Worm (Caenorhabditis elegans): ENCODE measurements around the gene D1054.19.

Gene D1054.19

DNA sequence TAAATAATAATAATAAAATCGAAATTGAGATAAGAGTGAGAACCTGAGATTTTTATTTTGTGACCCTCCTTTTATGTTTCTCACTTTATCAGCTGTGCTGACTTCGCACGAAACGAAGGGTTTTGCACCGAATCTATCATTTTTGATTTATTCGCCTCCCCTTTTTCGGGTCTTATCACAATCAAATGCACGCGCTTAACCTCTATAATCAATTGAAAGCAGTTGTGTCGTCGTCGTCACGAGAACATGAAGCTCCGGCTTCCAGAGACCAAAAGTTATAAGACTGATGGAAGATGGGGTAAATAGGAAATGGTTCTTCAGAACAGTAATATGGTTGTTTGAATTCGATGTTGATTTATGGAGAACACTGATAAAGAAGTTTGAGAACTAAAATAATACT, 5.6 kb downstream of the D1054.19 start, which contains the start of gene D1054.18:
Gene D1054.18 (minus strand): TSS at position 45 of the 400 bp plus-strand sequence.
- no peak for TF ChIP-seq R02D3.7 (tag; optimal IDR thresholded peaks at IDR 0.05)
- TF ChIP-seq aly-2 (tag; optimal IDR thresholded peaks at IDR 0.05) = no peak
- TF ChIP-seq ama-1 (optimal IDR thresholded peaks at IDR 0.05) = no peak
- peak; percentile 90 for TF ChIP-seq pqm-1 (tag; optimal IDR thresholded peaks at IDR 0.05)
- peak; percentile 97 for TF ChIP-seq elt-2 (tag; optimal IDR thresholded peaks at IDR 0.05)
- TF ChIP-seq jun-1 (tag; optimal IDR thresholded peaks at IDR 0.05) = peak; percentile 32
- TF ChIP-seq pha-4 (tag; optimal IDR thresholded peaks at IDR 0.05) = peak; percentile 57

DNA sequence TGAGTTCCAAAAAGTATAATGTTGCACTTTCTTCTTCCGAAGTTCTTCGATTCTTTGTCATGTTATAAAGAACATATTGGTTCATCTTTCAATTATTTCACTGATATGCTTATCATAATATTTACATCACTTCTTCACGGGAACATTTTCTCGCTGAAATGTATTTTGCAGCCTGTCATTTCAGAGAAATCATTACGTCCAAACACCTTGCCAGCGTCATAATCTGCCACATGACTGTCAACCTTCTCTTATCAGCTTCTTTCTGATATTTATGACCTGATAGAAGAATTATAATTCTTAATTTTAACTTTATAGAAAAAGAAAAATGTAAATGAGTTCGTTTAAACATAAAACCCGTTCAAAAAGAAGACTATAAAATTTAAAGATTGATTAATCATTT, 6.5 kb downstream of the D1054.19 start:
- TF ChIP-seq elt-2 (tag; optimal IDR thresholded peaks at IDR 0.05) (peak; percentile 98), daf-12 (tag; optimal IDR thresholded peaks at IDR 0.05) (no peak), pqm-1 (tag; optimal IDR thresholded peaks at IDR 0.05) (peak; percentile 99), sea-2 (GFP tag; optimal IDR thresholded peaks at IDR 0.05) (no peak), ceh-82 (tag; optimal IDR thresholded peaks at IDR 0.05) (no peak), pha-4 (tag; optimal IDR thresholded peaks at IDR 0.05) (peak; percentile 62), jun-1 (tag; optimal IDR thresholded peaks at IDR 0.05) (peak; percentile 52)

DNA sequence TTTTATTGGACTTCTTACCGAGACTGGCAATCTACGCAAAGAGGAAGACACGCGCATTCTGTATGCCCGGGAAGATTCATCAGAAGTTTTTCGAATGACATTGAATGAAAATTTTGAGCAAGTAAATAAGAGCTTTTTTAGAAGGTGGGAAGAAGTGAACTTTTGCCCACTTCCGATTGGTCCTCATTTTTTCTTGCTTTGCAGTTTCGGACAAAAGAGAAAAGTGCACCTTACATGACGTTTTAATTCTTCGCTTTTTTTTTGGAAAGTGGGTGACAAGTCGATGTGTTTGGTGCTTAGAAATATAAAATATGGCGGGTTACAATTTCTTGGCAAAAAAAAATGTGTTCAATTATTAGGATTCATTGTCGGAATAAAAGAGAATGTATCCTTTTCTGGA, 8.8 kb downstream of the D1054.19 start, which contains the start of gene secs-1:
Gene secs-1 (minus strand): TSS at position 101 of the 400 bp plus-strand sequence.
- TF ChIP-seq elt-1 (tag; optimal IDR thresholded peaks at IDR 0.05) (no peak), fkh-2 (tag; optimal IDR thresholded peaks at IDR 0.05) (no peak), ZK546.5 (tag; optimal IDR thresholded peaks at IDR 0.05) (no peak), sea-2 (GFP tag; optimal IDR thresholded peaks at IDR 0.05) (no peak), skn-1 (tag; optimal IDR thresholded peaks at IDR 0.05) (no peak), daf-12 (tag; optimal IDR thresholded peaks at IDR 0.05) (no peak), eor-1 (tag; optimal IDR thresholded peaks at IDR 0.05) (no peak), nhr-43 (tag; optimal IDR thresholded peaks at IDR 0.05; ENCODE audit: poor library complexity, severe bottlenecking) (no peak), aly-2 (tag; optimal IDR thresholded peaks at IDR 0.05) (no peak), fos-1 (tag; optimal IDR thresholded peaks at IDR 0.05) (no peak), ama-1 (optimal IDR thresholded peaks at IDR 0.05) (no peak), nhr-23 (tag; optimal IDR thresholded peaks at IDR 0.05) (no peak), ztf-4 (tag; optimal IDR thresholded peaks at IDR 0.05) (no peak), R02D3.7 (tag; optimal IDR thresholded peaks at IDR 0.05) (no peak), unc-62 (GFP tag; optimal IDR thresholded peaks at IDR 0.05) (no peak), nhr-237 (tag; optimal IDR thresholded peaks at IDR 0.05) (no peak), elt-2 (tag; optimal IDR thresholded peaks at IDR 0.05) (no peak), nhr-77 (tag; optimal IDR thresholded peaks at IDR 0.05) (no peak), tbx-2 (tag; optimal IDR thresholded peaks at IDR 0.05) (no peak), ceh-28 (tag; optimal IDR thresholded peaks at IDR 0.05) (no peak)

DNA sequence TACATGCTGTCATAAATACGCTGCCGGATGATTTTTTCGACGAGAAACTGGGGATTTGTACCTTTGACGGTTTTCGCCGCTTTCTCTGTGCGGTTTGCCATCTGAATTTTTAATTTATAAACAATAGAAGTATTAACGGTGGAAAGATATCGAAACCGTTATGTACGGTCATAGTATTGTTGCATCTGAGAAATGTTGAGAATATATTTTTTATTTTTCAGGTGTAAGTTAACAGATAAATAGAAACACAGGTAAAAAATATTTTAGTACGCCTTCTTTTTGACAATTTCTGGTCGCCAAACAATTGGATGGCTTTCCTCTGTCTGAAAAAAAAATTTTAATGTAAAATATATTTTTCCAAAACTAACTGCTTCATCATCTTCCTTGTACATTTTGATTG, 10.3 kb downstream of the D1054.19 start, which contains the start of gene prp-38:
Gene prp-38 (minus strand): TSS at position 101 of the 400 bp plus-strand sequence.
- TF ChIP-seq lin-39 (tag; optimal IDR thresholded peaks at IDR 0.05) = no peak
- TF ChIP-seq ztf-4 (tag; optimal IDR thresholded peaks at IDR 0.05) = no peak
- no peak for TF ChIP-seq daf-12 (tag; optimal IDR thresholded peaks at IDR 0.05)
- no peak for TF ChIP-seq nhr-237 (tag; optimal IDR thresholded peaks at IDR 0.05)
- TF ChIP-seq ama-1 (optimal IDR thresholded peaks at IDR 0.05) = no peak
- no peak for TF ChIP-seq aly-2 (tag; optimal IDR thresholded peaks at IDR 0.05)

DNA sequence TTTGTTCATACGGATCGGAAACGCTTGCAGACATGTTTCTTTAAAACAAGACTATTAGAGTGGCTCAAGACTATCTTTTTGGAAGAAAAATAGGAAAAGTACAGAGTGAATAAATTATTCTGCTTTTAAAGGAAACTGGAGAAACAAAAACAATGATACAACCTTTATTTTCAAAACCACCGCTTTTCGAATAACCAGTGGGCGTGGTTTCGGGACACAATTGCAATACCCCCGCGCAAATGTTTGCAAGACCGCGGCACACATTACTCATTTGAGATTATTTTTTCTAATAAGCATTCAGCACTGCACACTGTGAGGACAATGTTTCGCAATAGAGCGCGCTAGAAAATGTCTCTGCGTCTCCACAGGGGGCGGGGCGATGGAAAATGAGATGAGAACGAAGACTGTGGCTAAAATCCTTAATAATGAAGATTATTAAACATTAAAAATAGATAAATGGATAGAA, 12.3 kb downstream of the D1054.19 start, which contains the start of gene plrg-1:
Gene plrg-1 (minus strand): TSS at position 51 of the 466 bp plus-strand sequence.
- TF ChIP-seq zag-1 (tag; optimal IDR thresholded peaks at IDR 0.05) (peak; percentile 54), ztf-11 (tag; optimal IDR thresholded peaks at IDR 0.05) (no peak), R02D3.7 (tag; optimal IDR thresholded peaks at IDR 0.05) (peak; percentile 74), pha-4 (tag; optimal IDR thresholded peaks at IDR 0.05) (peak; percentile 92), tbx-2 (tag; optimal IDR thresholded peaks at IDR 0.05) (peak; percentile 60), nhr-67 (tag; optimal IDR thresholded peaks at IDR 0.05) (peak; percentile 36), nhr-11 (tag; optimal IDR thresholded peaks at IDR 0.05) (no peak), elt-2 (tag; optimal IDR thresholded peaks at IDR 0.05) (peak; percentile 79), fos-1 (tag; optimal IDR thresholded peaks at IDR 0.05) (no peak), ceh-9 (tag; optimal IDR thresholded peaks at IDR 0.05) (no peak), ZK546.5 (tag; optimal IDR thresholded peaks at IDR 0.05) (no peak), nhr-12 (tag; optimal IDR thresholded peaks at IDR 0.05) (no peak), ztf-4 (tag; optimal IDR thresholded peaks at IDR 0.05) (no peak), elt-3 (tag; optimal IDR thresholded peaks at IDR 0.05) (peak in 1 of 3 experiments; percentile 21), mdl-1 (tag; optimal IDR thresholded peaks at IDR 0.05) (peak; percentile 6), nhr-23 (tag; optimal IDR thresholded peaks at IDR 0.05) (peak; percentile 94), eor-1 (tag; optimal IDR thresholded peaks at IDR 0.05) (no peak), mml-1 (tag; optimal IDR thresholded peaks at IDR 0.05) (no peak), ceh-16 (tag; optimal IDR thresholded peaks at IDR 0.05) (no peak), elt-1 (tag; optimal IDR thresholded peaks at IDR 0.05) (peak; percentile 52), daf-12 (tag; optimal IDR thresholded peaks at IDR 0.05) (no peak), nhr-77 (tag; optimal IDR thresholded peaks at IDR 0.05) (peak; percentile 17), lin-39 (tag; optimal IDR thresholded peaks at IDR 0.05) (peak; percentile 89), unc-39 (tag; optimal IDR thresholded peaks at IDR 0.05) (no peak), fkh-10 (GFP tag; optimal IDR thresholded peaks at IDR 0.05) (peak; percentile 29), ceh-82 (tag; optimal IDR thresholded peaks at IDR 0.05) (peak; percentile 72), nhr-43 (tag; optimal IDR thresholded peaks at IDR 0.05; ENCODE audit: poor library complexity, severe bottlenecking) (peak; percentile 96), ceh-28 (tag; optimal IDR thresholded peaks at IDR 0.05) (peak; percentile 82), hmg-11 (tag; optimal IDR thresholded peaks at IDR 0.05) (peak; percentile 93), ama-1 (optimal IDR thresholded peaks at IDR 0.05) (no peak), nhr-237 (tag; optimal IDR thresholded peaks at IDR 0.05) (no peak), nfya-1 (tag; optimal IDR thresholded peaks at IDR 0.05; ENCODE audit: insufficient read depth) (peak; percentile 85), snpc-4 (tag; optimal IDR thresholded peaks at IDR 0.05) (peak; percentile 90)

Data from whole organism, L3 larva.